Worm (Caenorhabditis elegans): ENCODE results near the gene irld-36.
"Not testable (repeated sequence)": the region's sequence is repeated elsewhere in the genome, so short reads cannot be mapped to it uniquely, and the experiment has no call there.

The irld-36 gene

DNA sequence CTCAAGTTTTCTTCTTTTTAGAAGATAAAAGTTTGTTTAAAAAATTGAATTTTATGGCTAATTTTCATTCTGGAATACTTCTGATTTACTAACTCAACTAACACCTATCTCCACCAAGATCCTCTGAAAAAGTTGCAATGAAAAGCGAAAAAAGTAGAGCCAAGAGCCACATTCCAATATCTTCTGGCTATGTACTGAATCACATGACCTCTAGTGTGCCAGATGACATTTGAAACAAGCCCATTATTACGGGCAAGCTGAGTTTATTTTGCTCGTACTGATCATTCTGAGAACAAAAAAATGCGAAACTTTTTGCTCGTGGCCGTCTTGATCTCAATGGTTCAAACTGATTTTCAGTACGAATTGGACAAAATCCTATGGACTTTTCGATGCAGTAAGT is at the start of gene irld-36:
Gene irld-36, plus strand, starts transcription at position 301 of the 400 bp plus-strand sequence.
- TF ChIP-seq unc-62 (GFP tag; optimal IDR thresholded peaks at IDR 0.05), result no peak

DNA sequence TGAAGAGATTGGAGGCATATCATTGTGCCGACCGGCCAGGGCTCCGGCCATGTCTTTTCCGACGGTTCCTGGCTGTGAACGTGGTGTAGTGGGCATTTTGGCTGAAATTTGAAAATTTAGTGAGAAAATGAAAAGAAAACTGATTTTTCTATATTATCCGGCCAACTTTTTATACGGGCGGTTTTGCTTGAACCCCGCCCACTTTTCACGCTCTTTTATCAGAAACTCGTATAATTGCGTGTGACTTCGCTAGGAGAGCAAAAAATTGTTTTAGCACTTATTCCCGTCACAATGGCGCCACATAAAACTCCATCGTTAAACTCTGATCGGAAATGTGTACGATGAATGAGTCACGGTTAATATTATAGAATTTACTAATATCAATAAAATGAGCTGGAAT is 47.0 kb upstream of the irld-36 start, which contains the start of gene C08E3.13:
Gene C08E3.13, minus strand, starts transcription at position 101 of the 400 bp plus-strand sequence.
- TF ChIP-seq unc-62 (GFP tag; optimal IDR thresholded peaks at IDR 0.05), result not testable (repeated sequence)

DNA sequence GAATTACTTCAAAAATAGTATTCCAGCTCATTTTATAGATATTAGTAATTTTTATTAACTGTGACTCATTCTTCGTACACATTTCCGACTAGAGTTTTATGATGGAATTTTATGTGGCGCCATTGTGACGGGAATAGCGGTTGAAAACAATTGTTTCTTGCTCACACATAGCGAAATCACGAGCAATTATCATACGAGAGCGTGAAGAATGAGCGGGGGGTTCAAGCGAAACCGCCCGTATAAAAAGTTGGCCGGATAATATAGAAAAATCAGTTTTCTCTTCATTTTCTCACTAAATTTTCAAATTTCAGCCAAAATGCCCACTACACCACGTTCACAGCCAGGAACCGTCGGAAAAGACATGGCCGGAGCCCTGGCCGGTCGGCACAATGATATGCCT is 45.7 kb upstream of the irld-36 start, which contains the start of gene C08E3.1:
Gene C08E3.1, plus strand, starts transcription at position 301 of the 400 bp plus-strand sequence.
- TF ChIP-seq unc-62 (GFP tag; optimal IDR thresholded peaks at IDR 0.05), result not testable (repeated sequence)

DNA sequence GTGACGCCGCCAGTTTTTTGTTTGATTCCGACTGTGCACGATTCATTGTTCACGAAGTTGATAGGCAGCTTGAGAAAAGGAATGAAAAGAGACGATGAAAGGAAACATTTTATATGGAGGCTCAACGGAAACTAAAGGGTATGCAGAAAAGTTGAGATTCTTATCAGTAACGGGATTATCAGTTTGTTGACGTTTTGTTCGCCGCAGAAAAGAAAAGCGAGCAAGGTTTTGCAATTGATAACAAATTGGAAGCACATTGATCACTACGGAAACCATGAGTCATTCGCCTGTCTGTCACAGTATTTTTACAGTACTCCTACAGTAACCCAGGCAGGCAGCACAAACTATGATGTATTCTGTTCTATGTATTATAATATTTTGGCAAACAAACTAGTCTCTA is 43.2 kb upstream of the irld-36 start:
- no peak for TF ChIP-seq unc-62 (GFP tag; optimal IDR thresholded peaks at IDR 0.05)

DNA sequence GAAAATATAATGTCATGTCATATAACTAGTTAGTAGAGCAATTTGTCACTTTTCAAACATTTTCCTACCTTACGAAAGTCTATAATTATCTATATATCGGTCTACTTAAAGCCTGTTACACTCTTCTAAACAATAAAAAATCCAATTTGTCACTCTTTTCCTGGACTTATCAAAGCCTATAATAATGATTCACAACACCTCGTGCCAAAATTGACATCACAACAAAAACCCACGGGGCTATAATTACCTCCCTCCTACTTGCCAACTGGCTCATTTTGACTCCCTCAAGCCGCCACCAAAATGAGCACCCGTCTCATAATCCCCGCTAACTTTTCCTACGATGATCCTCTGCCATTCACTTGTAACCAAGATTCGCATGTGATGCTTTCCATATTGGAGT is 42.8 kb upstream of the irld-36 start, which contains the start of gene srg-20:
Gene srg-20, plus strand, starts transcription at position 301 of the 400 bp plus-strand sequence.
- not testable (repeated sequence) for TF ChIP-seq unc-62 (GFP tag; optimal IDR thresholded peaks at IDR 0.05)

DNA sequence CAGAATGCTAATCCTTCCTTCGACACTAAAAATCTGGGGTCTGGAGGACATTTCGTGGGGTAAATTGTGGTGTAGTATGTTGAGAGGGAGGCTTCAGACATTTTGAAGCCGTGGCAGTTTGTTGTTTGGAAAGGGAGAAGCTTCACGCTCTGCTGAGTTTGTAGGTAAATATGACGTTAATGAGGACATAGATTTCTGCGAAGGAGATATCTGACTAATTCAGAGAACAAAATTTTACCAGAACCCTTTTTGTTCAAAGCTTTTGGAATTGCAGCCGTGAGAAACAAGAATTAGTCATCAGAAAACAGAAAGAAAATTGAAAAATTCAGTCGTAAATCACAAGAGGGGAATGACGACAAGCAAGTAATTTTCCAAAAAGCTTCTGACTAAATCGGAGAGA is 38.7 kb upstream of the irld-36 start, which contains the start of gene srh-72:
Gene srh-72, minus strand, starts transcription at position 101 of the 400 bp plus-strand sequence.
- no peak for TF ChIP-seq unc-62 (GFP tag; optimal IDR thresholded peaks at IDR 0.05)

DNA sequence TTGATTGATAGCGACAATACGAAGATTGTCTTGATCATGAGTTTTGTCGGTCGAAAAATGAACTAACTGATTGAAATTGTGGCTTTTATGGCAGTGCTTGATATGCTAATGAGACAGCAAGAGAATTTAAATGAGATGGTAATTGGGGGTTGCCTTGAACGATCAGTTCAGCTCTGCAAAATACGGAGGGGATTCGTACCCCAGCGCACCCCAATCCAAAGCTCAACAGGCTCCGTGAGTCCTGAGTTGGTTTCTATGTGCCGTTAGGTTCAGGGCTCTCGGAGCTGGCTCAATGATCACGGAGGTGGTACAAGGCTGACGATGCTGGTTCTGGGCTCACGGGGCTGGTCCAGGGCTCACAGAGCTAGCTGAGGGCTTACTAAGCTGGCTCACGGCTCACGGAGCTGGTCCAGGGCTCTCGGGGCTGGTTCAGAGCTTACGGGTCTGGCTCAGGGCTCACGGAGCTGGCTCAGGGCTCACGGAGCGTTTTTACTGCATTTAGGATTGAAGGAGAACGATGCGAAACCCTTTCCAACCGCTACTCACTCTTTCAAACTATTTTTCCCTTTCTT is 34.3 kb upstream of the irld-36 start, which contains the start of gene ZC204.6:
Gene ZC204.6, minus strand, starts transcription at position 51 of the 572 bp plus-strand sequence.
- no peak for TF ChIP-seq unc-62 (GFP tag; optimal IDR thresholded peaks at IDR 0.05)

DNA sequence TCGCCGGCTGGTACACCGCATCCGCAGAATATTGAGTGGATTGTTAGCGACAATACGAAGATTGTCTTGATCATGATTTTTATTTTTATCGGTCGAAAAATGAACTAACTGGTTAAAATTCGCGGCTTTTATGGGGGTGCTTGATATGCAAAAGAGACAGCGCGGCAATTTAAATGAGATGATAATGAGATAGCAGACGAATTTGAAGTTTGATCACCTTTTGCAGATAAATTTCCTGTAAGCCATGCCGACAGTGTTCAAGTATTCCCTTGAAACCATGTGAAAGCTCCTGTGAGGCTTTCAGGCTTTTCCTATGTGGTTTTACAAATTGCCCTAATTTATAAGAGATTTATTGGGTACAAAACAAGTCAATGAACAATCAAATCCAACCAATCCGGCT is 33.0 kb upstream of the irld-36 start, which contains the start of gene ZC204.17:
Gene ZC204.17, minus strand, starts transcription at position 101 of the 400 bp plus-strand sequence.
- no peak for TF ChIP-seq unc-62 (GFP tag; optimal IDR thresholded peaks at IDR 0.05)

DNA sequence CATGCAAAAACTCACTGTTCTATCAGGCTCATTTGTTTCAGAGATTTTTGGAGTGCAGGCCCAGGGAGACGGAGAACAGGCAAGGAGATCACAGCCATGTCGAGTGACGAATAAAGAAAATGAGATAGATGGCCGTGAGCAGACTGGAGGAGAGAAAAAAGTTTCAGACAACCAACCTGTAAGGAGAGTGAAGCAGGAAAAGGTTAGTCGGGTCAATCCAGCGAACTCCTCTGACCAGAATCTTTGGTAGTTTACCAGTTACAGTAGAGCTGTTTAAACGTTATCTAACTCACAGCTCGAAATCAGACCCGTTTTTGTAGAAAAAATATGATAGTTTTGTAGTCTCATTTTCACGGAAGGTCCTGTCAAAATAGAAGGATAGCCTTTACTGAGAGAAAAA is 30.4 kb upstream of the irld-36 start, which contains the start of gene fbxb-21:
Gene fbxb-21, minus strand, starts transcription at position 101 of the 400 bp plus-strand sequence.
- no peak for TF ChIP-seq unc-62 (GFP tag; optimal IDR thresholded peaks at IDR 0.05)

DNA sequence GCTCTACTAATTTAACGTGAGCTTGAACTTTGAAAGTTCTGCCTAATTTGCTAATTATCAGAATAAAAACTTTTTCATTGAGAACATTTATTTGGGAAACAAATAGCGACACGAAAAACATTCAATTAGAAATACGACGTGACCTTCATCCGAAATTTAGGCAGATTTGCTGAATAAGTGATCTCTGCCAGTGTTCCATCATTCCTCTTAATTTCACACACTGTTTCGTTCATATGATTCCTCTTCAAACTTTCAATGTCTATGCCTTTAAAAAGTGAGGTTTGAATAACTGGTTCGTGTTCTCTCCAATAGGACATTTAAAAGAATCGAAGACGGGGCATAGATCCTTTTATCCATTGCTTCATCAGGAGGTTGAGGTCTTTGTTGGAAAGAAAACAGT is 28.7 kb upstream of the irld-36 start, which contains the start of gene fbxb-20:
Gene fbxb-20, minus strand, starts transcription at position 101 of the 400 bp plus-strand sequence.
- TF ChIP-seq unc-62 (GFP tag; optimal IDR thresholded peaks at IDR 0.05), result no peak

DNA sequence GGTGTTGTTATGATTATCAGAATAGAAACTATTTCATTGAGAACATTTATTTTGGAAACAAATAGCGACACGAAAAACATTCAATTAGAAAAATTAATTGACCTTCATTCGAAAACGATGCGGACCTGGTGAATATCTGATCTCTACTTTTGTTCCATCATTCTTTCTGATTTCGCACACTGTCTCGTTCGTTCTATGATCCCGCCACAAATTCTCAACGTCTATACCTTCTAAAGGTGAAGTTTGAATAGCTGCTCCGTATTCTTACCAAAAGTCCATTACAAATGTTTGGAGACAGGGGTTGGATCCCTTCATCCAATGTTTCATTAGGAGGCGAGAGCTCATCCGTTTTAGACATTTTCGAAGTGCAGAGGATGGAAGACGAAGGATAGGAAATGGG is 27.4 kb upstream of the irld-36 start, which contains the start of gene fbxb-16:
Gene fbxb-16, minus strand, starts transcription at position 101 of the 400 bp plus-strand sequence.
- TF ChIP-seq unc-62 (GFP tag; optimal IDR thresholded peaks at IDR 0.05), result no peak

DNA sequence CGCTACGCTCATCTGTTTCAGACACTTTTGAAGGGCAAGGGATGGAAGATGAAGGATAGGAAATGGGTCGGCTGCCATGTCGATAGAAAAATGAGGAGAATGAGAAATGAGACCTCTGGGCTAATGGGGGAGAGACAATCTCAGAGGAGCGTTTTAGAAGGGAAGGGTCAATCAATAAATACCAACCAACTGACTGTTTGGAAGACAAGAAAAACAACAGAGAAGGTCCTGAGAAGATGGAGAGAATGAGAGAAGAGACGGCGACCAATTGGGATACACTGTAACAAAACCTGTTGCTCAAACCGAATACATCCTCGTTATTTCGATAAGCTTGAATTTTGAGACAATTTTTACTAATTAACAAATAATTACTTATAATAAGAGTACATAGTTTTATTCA is 25.8 kb upstream of the irld-36 start, which contains the start of gene fbxb-15:
Gene fbxb-15, minus strand, starts transcription at position 101 of the 400 bp plus-strand sequence.
- no peak for TF ChIP-seq unc-62 (GFP tag; optimal IDR thresholded peaks at IDR 0.05)

DNA sequence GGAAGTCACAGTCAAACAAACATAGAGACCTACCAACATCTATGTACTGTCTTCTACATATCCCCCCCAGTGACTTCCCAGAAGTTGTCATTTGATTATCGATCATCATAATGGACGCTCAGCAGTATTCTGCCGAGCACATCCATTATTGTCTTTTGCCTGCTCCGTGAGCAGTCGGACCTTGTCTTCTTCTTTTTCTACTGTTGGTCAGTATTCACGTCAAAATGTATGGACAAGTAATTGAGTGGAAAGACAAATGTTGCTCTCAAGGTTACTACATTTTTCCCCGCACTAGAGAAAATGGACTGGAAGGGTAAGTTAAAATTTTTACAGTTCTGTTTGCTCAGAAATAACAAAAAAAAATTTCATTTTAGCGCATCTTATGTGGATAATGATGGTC is 24.3 kb upstream of the irld-36 start, which contains the start of gene btb-12:
Gene btb-12, plus strand, starts transcription at position 301 of the 400 bp plus-strand sequence.
- no peak for TF ChIP-seq unc-62 (GFP tag; optimal IDR thresholded peaks at IDR 0.05)

DNA sequence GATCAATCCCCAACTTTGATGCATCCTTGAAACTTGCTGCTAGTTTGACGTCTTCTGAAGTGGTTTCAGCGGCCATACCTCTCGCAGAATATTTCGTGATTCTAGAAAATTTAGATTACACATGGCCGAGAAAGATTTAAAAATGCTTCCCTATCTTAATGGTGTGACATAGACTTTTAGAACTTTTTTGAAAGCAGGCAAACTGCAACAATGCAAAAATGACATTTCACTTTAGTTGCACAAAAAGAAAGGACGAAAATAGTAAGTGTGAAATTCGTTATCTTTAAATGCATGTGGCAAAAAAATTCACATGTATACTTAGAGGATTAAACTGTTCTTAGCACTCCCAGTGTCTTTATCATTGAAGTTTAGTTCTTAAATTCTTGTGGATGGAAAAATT is 22.0 kb upstream of the irld-36 start, which contains the start of gene ZC204.12:
Gene ZC204.12, minus strand, starts transcription at position 101 of the 400 bp plus-strand sequence.
- TF ChIP-seq unc-62 (GFP tag; optimal IDR thresholded peaks at IDR 0.05), result no peak

DNA sequence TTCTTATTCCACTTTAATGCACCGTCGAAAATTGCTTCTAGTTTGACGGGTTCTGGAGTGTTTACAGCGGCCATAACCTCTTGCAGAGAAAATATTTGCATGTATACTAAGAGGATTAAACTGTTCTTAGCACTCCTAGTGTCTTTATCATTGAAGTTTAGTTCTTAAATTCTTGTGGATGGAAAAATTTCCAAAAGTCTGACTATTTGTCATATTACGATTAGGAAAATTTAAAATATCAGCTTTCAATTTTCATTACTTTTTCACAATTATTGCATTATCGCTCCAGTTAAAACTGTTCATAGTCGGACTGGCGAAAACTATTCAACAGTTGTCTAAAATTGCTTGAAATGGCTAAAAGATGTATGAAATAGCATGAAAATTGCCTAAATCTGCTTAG is 18.3 kb upstream of the irld-36 start, which contains the start of gene ZC204.13:
Gene ZC204.13, minus strand, starts transcription at position 101 of the 400 bp plus-strand sequence.
- TF ChIP-seq unc-62 (GFP tag; optimal IDR thresholded peaks at IDR 0.05), result not testable (repeated sequence)

DNA sequence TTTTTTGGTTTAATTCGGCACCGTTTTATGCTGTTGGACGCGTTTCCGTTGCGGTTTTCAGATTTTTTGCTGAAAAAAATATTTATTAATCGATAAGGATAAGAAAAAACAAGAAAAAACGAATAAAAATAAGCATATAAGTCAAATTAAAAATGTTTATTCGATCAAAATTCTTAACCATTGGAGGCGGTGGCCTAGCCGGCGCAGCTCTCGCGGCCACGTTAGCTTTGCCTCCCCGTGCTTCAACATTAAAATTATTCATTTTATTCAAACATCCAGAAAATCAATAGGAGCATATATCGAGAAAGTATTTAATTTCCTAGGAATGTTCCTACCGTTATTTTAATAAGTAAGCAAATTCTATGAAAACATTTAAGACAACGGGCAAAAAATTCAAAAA is 16.3 kb upstream of the irld-36 start, which contains the start of gene ZC204.14:
Gene ZC204.14, minus strand, starts transcription at position 69 of the 400 bp plus-strand sequence.
- TF ChIP-seq unc-62 (GFP tag; optimal IDR thresholded peaks at IDR 0.05), result no peak

All from whole organism, dauer.